Fruit fly (Drosophila melanogaster) whole organism, prepupa: ENCODE data around the gene msd5.

ENCODE experiments used
- CG10631 ChIP-seq: fragments of 200-800 bp; sonication (Bioruptor generic); optimal IDR thresholded peaks from 2 replicates; lab custom pipeline; 2016; ENCODE audit warnings: missing biosample characterization, missing genetic modification characterization
- CG10669 ChIP-seq: fragments of 200-800 bp; sonication (Bioruptor generic); optimal IDR thresholded peaks from 3 replicates; lab custom pipeline; 2018; ENCODE audit warnings: missing biosample characterization, mild to moderate bottlenecking, missing genetic modification characterization, moderate library complexity
- CG11294 ChIP-seq: fragments of 200-800 bp; sonication (Bioruptor generic); IDR thresholded peaks from 2 replicates; pipeline ENCODE4 v1.3.6; 2022; ENCODE audit warnings: missing biosample characterization, missing genetic modification characterization
- CG11762 ChIP-seq: fragments of 200-800 bp; sonication (Bioruptor generic); optimal IDR thresholded peaks from 3 replicates; lab custom pipeline; 2016; ENCODE audit warnings: missing biosample characterization, missing genetic modification characterization; ENCODE audit not compliant: insufficient read depth
- CG15336 ChIP-seq: fragments of 200-800 bp; sonication (Bioruptor generic); IDR thresholded peaks from 2 replicates; pipeline ENCODE4 v1.3.6; 2022; ENCODE audit warnings: missing biosample characterization, missing genetic modification characterization
- CG1621 ChIP-seq: fragments of 200-800 bp; sonication (Bioruptor generic); optimal IDR thresholded peaks from 3 replicates; lab custom pipeline; 2018; ENCODE audit warnings: missing biosample characterization, mild to moderate bottlenecking, missing genetic modification characterization
- CG16779 ChIP-seq: fragments of 200-800 bp; sonication (Bioruptor generic); optimal IDR thresholded peaks from 3 replicates; lab custom pipeline; 2017; ENCODE audit warnings: missing biosample characterization, mild to moderate bottlenecking, missing genetic modification characterization
- CG31627 ChIP-seq: fragments of 200-800 bp; sonication (Bioruptor generic); optimal IDR thresholded peaks from 3 replicates; lab custom pipeline; 2016; ENCODE audit warnings: missing biosample characterization, missing genetic modification characterization
- CG32006 ChIP-seq: fragments of 200-800 bp; sonication (Bioruptor generic); optimal IDR thresholded peaks from 3 replicates; lab custom pipeline; 2017; ENCODE audit warnings: missing biosample characterization, mild to moderate bottlenecking, missing genetic modification characterization
- CG3919 ChIP-seq: fragments of 200-800 bp; sonication (Bioruptor generic); optimal IDR thresholded peaks from 3 replicates; lab custom pipeline; 2016; ENCODE audit warnings: missing biosample characterization, missing genetic modification characterization
- CG4318 ChIP-seq: fragments of 200-800 bp; sonication (Bioruptor generic); optimal IDR thresholded peaks from 3 replicates; lab custom pipeline; 2017; ENCODE audit warnings: missing biosample characterization, mild to moderate bottlenecking, missing genetic modification characterization
- CG6163 ChIP-seq: fragments of 200-800 bp; sonication (Bioruptor generic); IDR thresholded peaks from 3 replicates; pipeline ENCODE4 v1.3.6; 2022; ENCODE audit warnings: missing biosample characterization, missing genetic modification characterization
- CG6276 ChIP-seq: fragments of 200-800 bp; sonication (Bioruptor generic); optimal IDR thresholded peaks from 2 replicates; lab custom pipeline; 2017; ENCODE audit warnings: missing biosample characterization, mild to moderate bottlenecking, missing genetic modification characterization
- CG6792 ChIP-seq: fragments of 200-800 bp; sonication (Bioruptor generic); optimal IDR thresholded peaks from 3 replicates; lab custom pipeline; 2016; ENCODE audit warnings: missing biosample characterization, missing genetic modification characterization
- CG6808 ChIP-seq: fragments of 200-800 bp; sonication (Bioruptor generic); optimal IDR thresholded peaks from 3 replicates; lab custom pipeline; 2017; ENCODE audit warnings: missing biosample characterization, missing genetic modification characterization, mild to moderate bottlenecking, moderate library complexity, missing genetic modification reagents
- CG6854 ChIP-seq: fragments of 200-800 bp; sonication (Bioruptor generic); optimal IDR thresholded peaks from 2 replicates; lab custom pipeline; 2017; ENCODE audit warnings: missing biosample characterization, mild to moderate bottlenecking, missing genetic modification characterization
- CG7368 ChIP-seq: fragments of 200-800 bp; sonication (Bioruptor generic); optimal IDR thresholded peaks from 3 replicates; lab custom pipeline; 2016; ENCODE audit warnings: missing biosample characterization, missing genetic modification characterization
- CG8119 ChIP-seq: fragments of 200-800 bp; sonication (Bioruptor generic); IDR thresholded peaks from 3 replicates; pipeline ENCODE4 v1.3.6; 2022; ENCODE audit warnings: missing biosample characterization, missing genetic modification characterization
- CG8319 ChIP-seq: fragments of 200-800 bp; sonication (Bioruptor generic); optimal IDR thresholded peaks from 3 replicates; lab custom pipeline; 2016; ENCODE audit warnings: missing biosample characterization, missing genetic modification characterization
- CG8632 ChIP-seq: fragments of 200-800 bp; sonication (Bioruptor generic); optimal IDR thresholded peaks from 3 replicates; lab custom pipeline; 2016; ENCODE audit warnings: missing biosample characterization, missing genetic modification characterization
- CG9139 ChIP-seq: fragments of 200-800 bp; sonication (Bioruptor generic); optimal IDR thresholded peaks from 3 replicates; lab custom pipeline; 2017; ENCODE audit warnings: missing biosample characterization, mild to moderate bottlenecking, missing genetic modification characterization
- Eip75B ChIP-seq: fragments of 200-800 bp; sonication (Bioruptor generic); optimal IDR thresholded peaks from 3 replicates; lab custom pipeline; 2016; ENCODE audit warnings: missing biosample characterization, missing genetic modification characterization
- Eip78C ChIP-seq: fragments of 200-800 bp; sonication (Bioruptor generic); peaks from one replicate; lab custom pipeline; 2016; ENCODE audit warnings: missing biosample characterization, missing genetic modification characterization
- Eip93F ChIP-seq: fragments of 200-800 bp; sonication (Bioruptor generic); optimal IDR thresholded peaks from 2 replicates; lab custom pipeline; 2016; ENCODE audit warnings: missing biosample characterization, mild to moderate bottlenecking, missing genetic modification characterization
- Ets21C ChIP-seq: fragments of 200-800 bp; sonication (Bioruptor generic); optimal IDR thresholded peaks from 3 replicates; lab custom pipeline; 2016; ENCODE audit warnings: missing biosample characterization, missing genetic modification characterization
- Ets96B ChIP-seq: fragments of 200-800 bp; optimal IDR thresholded peaks from 2 replicates; lab custom pipeline; 2019; ENCODE audit warnings: missing biosample characterization, mild to moderate bottlenecking, missing genetic modification characterization, moderate library complexity
- Gug ChIP-seq: fragments of 200-800 bp; sonication (Bioruptor generic); IDR thresholded peaks from 2 replicates; pipeline ENCODE4 v1.3.6; 2022; ENCODE audit warnings: missing biosample characterization, missing genetic modification characterization
- Hr38 ChIP-seq: sonication (Bioruptor generic); optimal IDR thresholded peaks from 2 replicates; lab custom pipeline; 2016; ENCODE audit warnings: missing biosample characterization, missing genetic modification characterization
- Hr39 ChIP-seq: fragments of 200-800 bp; sonication (Bioruptor generic); optimal IDR thresholded peaks from 2 replicates; lab custom pipeline; 2016; ENCODE audit warnings: missing biosample characterization, missing genetic modification characterization
- Hr4 ChIP-seq: fragments of 200-800 bp; sonication (Bioruptor generic); optimal IDR thresholded peaks from 3 replicates; lab custom pipeline; 2016; ENCODE audit warnings: missing biosample characterization, missing genetic modification characterization
- Lpt ChIP-seq: fragments of 200-800 bp; sonication (Bioruptor generic); optimal IDR thresholded peaks from 3 replicates; lab custom pipeline; 2016; ENCODE audit warnings: missing biosample characterization, missing genetic modification characterization
- Met ChIP-seq: fragments of 200-800 bp; sonication (Bioruptor generic); optimal IDR thresholded peaks from 3 replicates; lab custom pipeline; 2016; ENCODE audit warnings: missing biosample characterization, missing genetic modification characterization
- OdsH ChIP-seq: fragments of 200-800 bp; sonication (Bioruptor generic); optimal IDR thresholded peaks from 3 replicates; lab custom pipeline; 2016; ENCODE audit warnings: missing biosample characterization, missing genetic modification characterization
- Smox ChIP-seq: fragments of 200-800 bp; sonication (Bioruptor generic); optimal IDR thresholded peaks from 3 replicates; lab custom pipeline; 2016; ENCODE audit warnings: missing biosample characterization, missing genetic modification characterization
- Sox102F ChIP-seq: fragments of 200-800 bp; sonication (Bioruptor generic); optimal IDR thresholded peaks from 2 replicates; lab custom pipeline; 2016; ENCODE audit warnings: missing biosample characterization, mild to moderate bottlenecking, missing genetic modification characterization
- Sox14 ChIP-seq: fragments of 200-800 bp; sonication (Bioruptor generic); optimal IDR thresholded peaks from 3 replicates; lab custom pipeline; 2016; ENCODE audit warnings: missing biosample characterization, missing genetic modification characterization
- achi ChIP-seq: fragments of 200-800 bp; sonication (Bioruptor generic); optimal IDR thresholded peaks from 3 replicates; lab custom pipeline; 2016; ENCODE audit warnings: missing biosample characterization, missing genetic modification characterization
- acj6 ChIP-seq: fragments of 200-800 bp; sonication (Bioruptor generic); optimal IDR thresholded peaks from 3 replicates; lab custom pipeline; 2016; ENCODE audit warnings: missing biosample characterization, missing genetic modification characterization
- eg ChIP-seq: fragments of 200-800 bp; sonication (Bioruptor generic); IDR thresholded peaks from 3 replicates; pipeline ENCODE4 v1.3.6; 2022; ENCODE audit warnings: missing biosample characterization, missing genetic modification characterization
- fd59A ChIP-seq: fragments of 200-800 bp; sonication (Bioruptor generic); optimal IDR thresholded peaks from 2 replicates; lab custom pipeline; 2017; ENCODE audit warnings: missing biosample characterization, mild to moderate bottlenecking, missing genetic modification characterization, missing genetic modification reagents
- fd85E ChIP-seq: fragments of 200-800 bp; sonication (Bioruptor generic); optimal IDR thresholded peaks from 3 replicates; lab custom pipeline; 2016; ENCODE audit warnings: missing biosample characterization, missing genetic modification characterization
- fkh ChIP-seq: fragments of 200-800 bp; sonication (Bioruptor generic); optimal IDR thresholded peaks from 3 replicates; lab custom pipeline; 2017; ENCODE audit warnings: missing biosample characterization, mild to moderate bottlenecking, missing genetic modification characterization, moderate library complexity
- lz ChIP-seq: fragments of 200-800 bp; sonication (Bioruptor generic); optimal IDR thresholded peaks from 3 replicates; lab custom pipeline; 2016; ENCODE audit warnings: missing biosample characterization, missing genetic modification characterization
- net ChIP-seq: fragments of 200-800 bp; sonication (Bioruptor generic); optimal IDR thresholded peaks from 3 replicates; lab custom pipeline; 2016; ENCODE audit warnings: missing biosample characterization, missing genetic modification characterization
- pdm3 ChIP-seq: fragments of 200-800 bp; sonication (Bioruptor generic); optimal IDR thresholded peaks from 3 replicates; lab custom pipeline; 2016; ENCODE audit warnings: missing biosample characterization, missing genetic modification characterization
- ss ChIP-seq, 2 experiments: fragments of 200-800 bp; sonication (Bioruptor generic); optimal IDR thresholded peaks; 2 replicates in 1 of 2; 3 replicates in 1 of 2; lab custom pipeline; 2017 to 2018; ENCODE audit warnings: mild to moderate bottlenecking in 2 of 2, missing biosample characterization in 2 of 2, missing genetic modification characterization in 2 of 2, moderate library complexity in 1 of 2
- topi ChIP-seq: fragments of 200-800 bp; sonication (Bioruptor generic); optimal IDR thresholded peaks from 3 replicates; lab custom pipeline; 2016; ENCODE audit warnings: missing biosample characterization, missing genetic modification characterization
- vri ChIP-seq: fragments of 200-800 bp; sonication (Bioruptor generic); optimal IDR thresholded peaks from 3 replicates; lab custom pipeline; 2016; ENCODE audit warnings: missing biosample characterization, mild to moderate bottlenecking, missing genetic modification characterization

The msd5 gene

DNA sequence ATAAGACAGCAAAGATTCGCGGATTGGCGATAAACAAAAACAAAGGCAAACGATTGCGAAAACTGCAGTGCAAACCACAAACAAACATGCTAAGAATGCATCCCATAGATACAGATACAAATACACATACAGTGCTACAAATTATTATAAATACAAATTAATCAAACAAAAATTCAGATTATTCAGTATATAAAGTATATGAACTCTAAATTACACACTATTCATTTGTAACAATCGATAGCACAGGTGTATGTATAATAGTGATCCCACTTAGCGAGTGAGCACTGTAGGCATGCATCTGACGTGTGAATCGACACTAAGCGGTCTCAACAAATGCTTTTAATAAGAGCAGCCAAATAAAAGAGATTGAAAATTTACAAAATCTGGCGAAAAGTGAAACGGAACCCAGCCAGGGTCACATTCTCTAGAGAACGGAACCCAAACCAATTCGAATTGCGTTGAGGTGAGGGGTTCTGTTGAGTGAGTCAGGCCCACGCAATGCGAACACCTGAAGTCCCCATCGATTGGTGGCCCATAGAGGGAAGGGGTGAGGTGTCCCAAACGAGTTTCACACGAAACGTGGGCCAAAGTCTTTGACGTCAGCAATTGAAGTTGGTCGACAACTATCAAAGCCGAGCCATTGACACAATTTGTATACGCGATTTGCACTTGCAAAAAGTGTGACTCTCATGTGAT is 41.6 kb upstream of the msd5 start (continued):
- TF ChIP-seq Ets96B (tag; lab: Kevin White, UChicago) (peak; percentile 10), Sox102F (peak; percentile 69), CG6276 (GFP tag; lab: Kevin White, UChicago) (peak; percentile 31), CG11762 (no peak), Eip78C (GFP tag; lab: Kevin White, UChicago) (peak; percentile 90), vri (GFP tag; lab: Kevin White, UChicago) (no peak), CG11294 (peak; percentile 44; the same call in 1 of the 2 replicates), CG32006 (GFP tag; lab: Kevin White, UChicago) (peak; percentile 79), Sox14 (GFP tag; lab: Kevin White, UChicago) (peak; percentile 73), net (peak; percentile 66), Hr39 (peak; percentile 72), CG1621 (peak; percentile 10), CG4318 (GFP tag; lab: Kevin White, UChicago) (peak; percentile 42), CG6808 (GFP tag; lab: Kevin White, UChicago) (no peak), CG31627 (GFP tag; lab: Kevin White, UChicago) (peak; percentile 74), lz (GFP tag; lab: Kevin White, UChicago) (peak; percentile 67)

DNA sequence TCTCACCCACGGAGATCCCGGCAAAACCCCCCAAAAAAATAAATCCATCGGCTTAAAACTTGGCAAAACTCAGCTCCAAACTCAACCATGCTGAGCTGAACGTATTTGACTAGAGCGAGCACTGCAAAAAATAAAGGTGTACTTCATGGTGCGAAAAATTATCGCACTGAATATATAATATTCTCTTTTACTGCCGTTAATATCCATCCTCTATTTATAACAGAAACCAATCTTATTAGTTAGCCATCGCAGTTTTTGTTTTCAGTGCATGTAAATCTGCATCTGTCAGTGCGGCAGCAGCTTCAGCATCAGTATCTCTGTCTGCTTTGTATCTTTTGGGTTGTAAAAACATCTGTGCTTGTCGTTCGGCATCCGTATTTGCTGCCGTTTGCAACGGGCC is 38.0 kb upstream of the msd5 start:
- TF ChIP-seq Eip78C (GFP tag; lab: Kevin White, UChicago) (peak; percentile 86), Met (GFP tag; lab: Kevin White, UChicago) (peak; percentile 20), acj6 (GFP tag; lab: Kevin White, UChicago) (peak; percentile 53), CG10631 (GFP tag; lab: Kevin White, UChicago) (peak; percentile 39), pdm3 (peak; percentile 51), Sox14 (GFP tag; lab: Kevin White, UChicago) (peak; percentile 34), CG15336 (GFP tag; lab: Robert Waterston, UW) (peak; percentile 82), fd59A (GFP tag; lab: Kevin White, UChicago) (peak; percentile 4), CG11762 (no peak), CG6163 (peak; percentile 68; the same call in 2 of the 3 replicates), CG8119 (GFP tag; lab: Robert Waterston, UW) (peak; percentile 78), CG31627 (GFP tag; lab: Kevin White, UChicago) (peak; percentile 36), Eip75B (GFP tag; lab: Kevin White, UChicago) (no peak), eg (peak; percentile 75), Gug (GFP tag; lab: Robert Waterston, UW) (no peak), CG11294 (0 out of 2 replicates have a peak, but pooled peaks have one; percentile 18), Hr38 (GFP tag; lab: Kevin White, UChicago) (no peak), lz (GFP tag; lab: Kevin White, UChicago) (peak; percentile 29), fd85E (GFP tag; lab: Kevin White, UChicago) (no peak), vri (GFP tag; lab: Kevin White, UChicago) (no peak), OdsH (peak; percentile 66), Hr4 (peak; percentile 81), CG10669 (GFP tag; lab: Kevin White, UChicago) (peak; percentile 17), CG9139 (GFP tag; lab: Kevin White, UChicago) (no peak), Ets21C (GFP tag; lab: Kevin White, UChicago) (no peak), CG1621 (peak; percentile 8), CG6808 (GFP tag; lab: Kevin White, UChicago) (no peak), Ets96B (tag; lab: Kevin White, UChicago) (peak; percentile 35), Smox (peak; percentile 17), Eip93F (no peak), CG6792 (GFP tag; lab: Kevin White, UChicago) (no peak), topi (GFP tag; lab: Kevin White, UChicago) (no peak), CG7368 (GFP tag; lab: Kevin White, UChicago) (no peak), Lpt (GFP tag; lab: Kevin White, UChicago) (peak; percentile 19), CG4318 (GFP tag; lab: Kevin White, UChicago) (peak; percentile 45), CG3919 (peak; percentile 22), CG8319 (GFP tag; lab: Kevin White, UChicago) (no peak), achi (GFP tag; lab: Kevin White, UChicago) (peak; percentile 31), fkh (GFP tag; lab: Kevin White, UChicago) (no peak), ss (GFP tag; optimal IDR thresholded peaks at IDR 0.05; lab: Kevin White, UChicago) (no peak), CG16779 (no peak), CG6854 (GFP tag; lab: Kevin White, UChicago) (no peak), CG32006 (GFP tag; lab: Kevin White, UChicago) (peak; percentile 68), CG8632 (peak; percentile 0)
